Worm (Caenorhabditis elegans) whole organism, mixed stage, embryonic: ENCODE measurements around the gene rbmx-2.

Experiments
- mls-2 ChIP-seq: sonication (generic microtip); optimal IDR thresholded peaks from 2 replicates; lab custom pipeline; 2016; ENCODE audit warnings: mild to moderate bottlenecking, missing genetic modification characterization, moderate library complexity, missing compliant biosample characterization
- nhr-2 ChIP-seq: fragments of 150-350 bp; optimal IDR thresholded peaks from 2 replicates; lab custom pipeline; 2014; ENCODE audit warnings: missing biosample characterization, missing genetic modification characterization
- snpc-4 ChIP-seq: fragments of 150-350 bp; optimal IDR thresholded peaks from 2 replicates; lab custom pipeline; 2014; ENCODE audit warnings: missing biosample characterization, missing genetic modification characterization
- unc-39 ChIP-seq: fragments of 150-350 bp; optimal IDR thresholded peaks from 2 replicates; lab custom pipeline; 2014; ENCODE audit warnings: missing biosample characterization, missing genetic modification characterization

ce11 chrII:6198468-6198867, 1.7 kb upstream of the rbmx-2 start, which contains the start of gene szy-4:
- TF ChIP-seq snpc-4 (tag; lab: Kevin White, UChicago) (no peak), unc-39 (tag; lab: Kevin White, UChicago) (no peak), mls-2 (tag; lab: Kevin White, UChicago) (no peak), nhr-2 (tag; lab: Kevin White, UChicago) (no peak)
